ENCODE assay signal across 6 worm cellular contexts in genomic region chrIV:13639027-13639426, ce11.
TF ChIP-seq lines count a peak whose summit lies in the region.

TSS of gene ugt-22 (plus strand) at chrIV:13639260.

TF ChIP-seq in whole organism, L1 larva, 84 proteins besides CTCF, POLR2A, EP300 and RAD21 (continues in another document):
- no peak for TF ChIP-seq dsc-1 (tag; optimal IDR thresholded peaks at IDR 0.05; lab: Kevin White, UChicago)
- TF ChIP-seq lin-35 (GFP tag; optimal IDR thresholded peaks at IDR 0.05; lab: Kevin White, UChicago): peak in 1 of 2 experiments; percentile 8
- TF ChIP-seq ztf-11 (tag; optimal IDR thresholded peaks at IDR 0.05; lab: Kevin White, UChicago): no peak
- TF ChIP-seq ets-5 (GFP tag; IDR thresholded peaks at IDR 0.05; lab: Robert Waterston, UW): no peak
- no peak for TF ChIP-seq F16B12.6 (tag; optimal IDR thresholded peaks at IDR 0.05; lab: Kevin White, UChicago)
- TF ChIP-seq nhr-28 (tag; optimal IDR thresholded peaks at IDR 0.05; lab: Kevin White, UChicago): no peak
- TF ChIP-seq blmp-1 (tag; optimal IDR thresholded peaks at IDR 0.05; lab: Kevin White, UChicago): no peak
- no peak for TF ChIP-seq pqm-1 (tag; optimal IDR thresholded peaks at IDR 0.05; lab: Kevin White, UChicago)
- no peak for TF ChIP-seq lin-13 (GFP tag; optimal IDR thresholded peaks at IDR 0.05; lab: Kevin White, UChicago)
- no peak for TF ChIP-seq nhr-12 (tag; optimal IDR thresholded peaks at IDR 0.05; lab: Kevin White, UChicago)
- no peak for TF ChIP-seq lin-39 (tag; optimal IDR thresholded peaks at IDR 0.05; lab: Kevin White, UChicago)
- TF ChIP-seq snpc-4 (tag; optimal IDR thresholded peaks at IDR 0.05; lab: Kevin White, UChicago): no peak
- TF ChIP-seq elt-2 (tag; optimal IDR thresholded peaks at IDR 0.05; lab: Kevin White, UChicago): peak; percentile 80
- no peak for TF ChIP-seq sox-4 (tag; optimal IDR thresholded peaks at IDR 0.05; lab: Kevin White, UChicago)
- no peak for TF ChIP-seq ceh-82 (tag; optimal IDR thresholded peaks at IDR 0.05; lab: Kevin White, UChicago)
- TF ChIP-seq grh-1 (GFP tag; IDR thresholded peaks at IDR 0.05; lab: Robert Waterston, UW): no peak

TF ChIP-seq in whole organism, L2 larva, 48 proteins besides CTCF, POLR2A, EP300 and RAD21:
- TF ChIP-seq gmeb-1 (tag; optimal IDR thresholded peaks at IDR 0.05; lab: Kevin White, UChicago) (peak; percentile 15), sma-3 (GFP tag; optimal IDR thresholded peaks at IDR 0.05; lab: Kevin White, UChicago) (no peak), fos-1 (tag; optimal IDR thresholded peaks at IDR 0.05; lab: Kevin White, UChicago) (peak; percentile 73), aly-2 (tag; optimal IDR thresholded peaks at IDR 0.05; lab: Kevin White, UChicago) (no peak), skn-1 (tag; optimal IDR thresholded peaks at IDR 0.05; lab: Kevin White, UChicago) (peak; percentile 68), snpc-4 (tag; optimal IDR thresholded peaks at IDR 0.05; lab: Kevin White, UChicago) (no peak)
TF ChIP-seq in whole organism, L2 larva: peak in this region for 3.

TF ChIP-seq in whole organism, L3 larva, 47 proteins besides CTCF, POLR2A, EP300 and RAD21:
- no peak for TF ChIP-seq elt-1 (tag; optimal IDR thresholded peaks at IDR 0.05; lab: Kevin White, UChicago)
- peak; percentile 83 for TF ChIP-seq pqm-1 (tag; optimal IDR thresholded peaks at IDR 0.05; lab: Kevin White, UChicago)
- TF ChIP-seq fkh-2 (tag; optimal IDR thresholded peaks at IDR 0.05; lab: Kevin White, UChicago): no peak
- TF ChIP-seq nhr-76 (tag; optimal IDR thresholded peaks at IDR 0.05; lab: Kevin White, UChicago): no peak
- peak; percentile 86 for TF ChIP-seq elt-2 (tag; optimal IDR thresholded peaks at IDR 0.05; lab: Kevin White, UChicago)
- peak; percentile 22 for TF ChIP-seq skn-1 (tag; optimal IDR thresholded peaks at IDR 0.05; lab: Kevin White, UChicago)
TF ChIP-seq in whole organism, L3 larva: peak in this region for 3.

TF ChIP-seq in whole organism, L4 larva, 104 proteins besides CTCF, POLR2A, EP300 and RAD21:
- TF ChIP-seq daf-16 (GFP tag; optimal IDR thresholded peaks at IDR 0.05; lab: Kevin White, UChicago) (no peak), daf-16 (tag; optimal IDR thresholded peaks at IDR 0.05; lab: Kevin White, UChicago) (peak; percentile 47), nhr-25 (tag; optimal IDR thresholded peaks at IDR 0.05; lab: Kevin White, UChicago; ENCODE audit: borderline replicate concordance, insufficient read depth) (no peak), sdz-12 (GFP tag; optimal IDR thresholded peaks at IDR 0.05; lab: Kevin White, UChicago) (no peak), pqm-1 (tag; optimal IDR thresholded peaks at IDR 0.05; lab: Kevin White, UChicago) (peak; percentile 83), nhr-77 (tag; optimal IDR thresholded peaks at IDR 0.05; lab: Kevin White, UChicago) (peak; percentile 5), nhr-42 (GFP tag; IDR thresholded peaks at IDR 0.05; lab: Robert Waterston, UW) (no peak), lin-13 (GFP tag; optimal IDR thresholded peaks at IDR 0.05; lab: Kevin White, UChicago) (no peak), ztf-7 (tag; optimal IDR thresholded peaks at IDR 0.05; lab: Kevin White, UChicago) (peak; percentile 31), R02D3.7 (tag; optimal IDR thresholded peaks at IDR 0.05; lab: Kevin White, UChicago) (no peak), dve-1 (tag; optimal IDR thresholded peaks at IDR 0.05; lab: Kevin White, UChicago; ENCODE audit: insufficient read depth) (peak; percentile 37), dmd-6 (GFP tag; IDR thresholded peaks at IDR 0.05; lab: Robert Waterston, UW) (peak; percentile 50)

TF ChIP-seq in whole organism, late embryonic, 69 proteins besides CTCF, POLR2A, EP300 and RAD21:
- TF ChIP-seq ets-4 (tag; optimal IDR thresholded peaks at IDR 0.05; lab: Kevin White, UChicago) (no peak), elt-2 (tag; optimal IDR thresholded peaks at IDR 0.05; lab: Kevin White, UChicago) (peak; percentile 67)

TF ChIP-seq in whole organism, young adult, 124 proteins besides CTCF, POLR2A, EP300 and RAD21:
- peak; percentile 50 for TF ChIP-seq nhr-80 (tag; optimal IDR thresholded peaks at IDR 0.05; lab: Kevin White, UChicago)
- TF ChIP-seq F22D6.2 (tag; optimal IDR thresholded peaks at IDR 0.05; lab: Kevin White, UChicago): no peak
- TF ChIP-seq F57A8.1 (GFP tag; optimal IDR thresholded peaks at IDR 0.05; lab: Kevin White, UChicago): no peak
